Fruit fly (Drosophila melanogaster) whole organism: ENCODE data around the gene CG32182.

Source experiments
- CG8478 ChIP-seq: fragments of >200 bp; optimal IDR thresholded peaks from 2 replicates; lab custom pipeline; 2018; ENCODE audit warnings: inconsistent platforms
- Dll ChIP-seq: fragments of >200 bp; optimal IDR thresholded peaks from 2 replicates; lab custom pipeline; 2017
- EcR ChIP-seq, 2 experiments: fragments of >200 bp; optimal IDR thresholded peaks; 2 replicates each; lab custom pipeline; 2017; ENCODE audit warnings: missing biosample characterization in 2 of 2, missing genetic modification characterization in 2 of 2, missing genetic modification reagents in 2 of 2
- pan ChIP-seq: fragments of >200 bp; optimal IDR thresholded peaks from 2 replicates; lab custom pipeline; 2017
- psq ChIP-seq: fragments of >200 bp; optimal IDR thresholded peaks from 2 replicates; lab custom pipeline; 2017
- usp ChIP-seq: fragments of >200 bp; optimal IDR thresholded peaks from 2 replicates; lab custom pipeline; 2017; ENCODE audit warnings: missing biosample characterization, missing genetic modification characterization, mixed read lengths

Gene CG32182

DNA sequence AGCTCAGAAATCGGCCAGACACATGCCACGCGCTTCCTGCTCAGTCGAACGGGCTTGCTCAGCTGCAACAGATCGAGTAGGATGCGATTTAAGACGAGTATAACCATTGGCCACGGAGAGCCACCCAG, at the start of gene CG32182:
Gene CG32182, plus strand, starts transcription at position 29 of the 128 bp plus-strand sequence.
- no peak for TF ChIP-seq EcR (GFP tag; optimal IDR thresholded peaks at IDR 0.05; lab: Kevin White, UChicago)
- no peak for TF ChIP-seq usp (GFP tag; lab: Kevin White, UChicago)
- no peak for TF ChIP-seq CG8478 (lab: Kevin White, UChicago)
- TF ChIP-seq pan (lab: Kevin White, UChicago) = no peak
- no peak for TF ChIP-seq Dll (lab: Kevin White, UChicago)
- TF ChIP-seq psq (lab: Kevin White, UChicago) = no peak

DNA sequence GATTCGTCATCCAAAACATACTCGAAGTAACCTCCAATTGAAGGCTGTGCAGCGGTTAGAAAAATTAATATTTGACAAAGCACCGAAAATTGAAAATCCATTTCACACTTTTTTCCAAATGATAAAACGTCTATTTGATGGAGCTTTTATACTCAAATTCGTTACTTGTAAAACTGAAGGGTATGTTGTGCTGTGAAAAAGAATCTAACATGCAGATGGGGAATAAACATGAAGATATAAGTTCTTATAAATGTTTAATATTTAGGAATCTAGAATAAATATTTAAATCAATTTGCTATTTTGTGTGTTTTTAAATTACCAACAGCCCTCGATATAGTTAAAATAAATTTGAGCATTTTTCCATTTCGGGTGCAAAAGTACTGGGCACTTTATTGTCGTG, 38.2 kb upstream of the CG32182 start, which contains the start of gene CheB74a:
Gene CheB74a, minus strand, starts transcription at position 101 of the 400 bp plus-strand sequence.
- TF ChIP-seq Dll (lab: Kevin White, UChicago) = no peak
- TF ChIP-seq pan (lab: Kevin White, UChicago) = no peak
- no peak for TF ChIP-seq CG8478 (lab: Kevin White, UChicago)
- TF ChIP-seq psq (lab: Kevin White, UChicago) = no peak
- TF ChIP-seq usp (GFP tag; lab: Kevin White, UChicago) = no peak
- no peak for TF ChIP-seq EcR (GFP tag; optimal IDR thresholded peaks at IDR 0.05; lab: Kevin White, UChicago)

DNA sequence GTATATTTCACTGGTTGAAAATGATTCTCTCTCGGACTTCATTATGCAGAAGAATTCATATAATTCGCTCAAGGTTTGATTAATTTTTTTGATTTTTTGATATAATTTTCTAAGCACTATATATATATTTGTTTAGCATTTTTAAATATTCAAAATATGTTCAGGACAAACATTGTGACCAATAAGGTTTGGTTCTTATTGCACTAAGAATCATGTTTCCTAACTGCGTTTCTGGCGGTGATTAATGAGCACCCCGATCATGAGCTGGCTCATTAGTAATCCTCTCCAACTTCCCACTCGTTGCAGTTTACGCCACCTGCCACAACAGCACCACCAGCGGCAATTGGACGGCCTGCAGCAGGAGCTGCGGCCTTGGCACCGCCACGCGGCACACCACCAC, 28.6 kb upstream of the CG32182 start, which contains the start of gene CG6052:
Gene CG6052, minus strand, starts transcription at position 101 of the 400 bp plus-strand sequence.
- no peak for TF ChIP-seq pan (lab: Kevin White, UChicago)
- no peak for TF ChIP-seq usp (GFP tag; lab: Kevin White, UChicago)
- TF ChIP-seq EcR (GFP tag; optimal IDR thresholded peaks at IDR 0.05; lab: Kevin White, UChicago) = no peak
- no peak for TF ChIP-seq CG8478 (lab: Kevin White, UChicago)
- TF ChIP-seq psq (lab: Kevin White, UChicago) = no peak
- TF ChIP-seq Dll (lab: Kevin White, UChicago) = no peak

DNA sequence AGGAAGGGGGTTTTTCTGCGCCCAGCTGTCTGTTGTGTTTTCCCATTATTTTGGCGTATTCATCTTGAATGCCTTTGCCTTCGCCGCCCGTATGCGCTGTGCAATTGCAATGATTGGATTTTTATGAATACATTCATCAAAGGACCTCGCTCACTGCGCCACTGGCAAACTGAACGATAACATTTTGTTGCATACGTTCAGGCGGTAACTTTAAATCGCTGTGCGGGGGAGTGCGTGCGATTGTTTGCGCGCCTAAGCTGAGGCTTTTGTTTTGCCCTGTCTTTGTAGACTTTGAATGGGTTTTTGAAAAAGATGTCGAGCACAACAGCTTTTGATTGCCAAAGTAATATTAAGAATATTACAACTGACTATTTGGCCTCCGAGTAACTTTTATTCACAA, 18.3 kb upstream of the CG32182 start:
- TF ChIP-seq usp (GFP tag; lab: Kevin White, UChicago) (no peak), CG8478 (lab: Kevin White, UChicago) (no peak), pan (lab: Kevin White, UChicago) (no peak), Dll (lab: Kevin White, UChicago) (no peak), psq (lab: Kevin White, UChicago) (no peak), EcR (GFP tag; optimal IDR thresholded peaks at IDR 0.05; lab: Kevin White, UChicago) (no peak)

DNA sequence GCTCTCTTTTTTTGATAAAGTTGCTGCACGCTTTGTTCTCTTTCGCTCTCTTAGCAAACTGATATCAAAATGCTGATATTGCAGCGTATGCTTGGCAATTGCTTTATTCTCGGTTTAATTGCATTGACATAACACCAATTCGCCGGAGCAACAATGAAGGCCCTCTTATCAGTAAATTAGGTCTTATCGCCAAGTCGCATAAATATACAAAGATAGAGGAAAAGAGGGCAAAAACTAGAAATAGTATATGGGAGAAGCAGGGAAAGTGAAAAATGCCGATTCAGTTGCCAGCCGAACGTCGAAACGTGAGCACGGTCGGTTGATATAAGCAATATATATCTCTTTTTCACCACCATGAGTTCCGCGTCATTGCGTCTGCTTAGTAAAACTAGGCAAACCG, 17.4 kb upstream of the CG32182 start, which contains the start of gene CG7460:
Gene CG7460, plus strand, starts transcription at position 70 of the 400 bp plus-strand sequence.
- TF ChIP-seq Dll (lab: Kevin White, UChicago) = no peak
- no peak for TF ChIP-seq psq (lab: Kevin White, UChicago)
- no peak for TF ChIP-seq EcR (GFP tag; optimal IDR thresholded peaks at IDR 0.05; lab: Kevin White, UChicago)
- TF ChIP-seq CG8478 (lab: Kevin White, UChicago) = no peak
- no peak for TF ChIP-seq usp (GFP tag; lab: Kevin White, UChicago)
- TF ChIP-seq pan (lab: Kevin White, UChicago) = no peak

DNA sequence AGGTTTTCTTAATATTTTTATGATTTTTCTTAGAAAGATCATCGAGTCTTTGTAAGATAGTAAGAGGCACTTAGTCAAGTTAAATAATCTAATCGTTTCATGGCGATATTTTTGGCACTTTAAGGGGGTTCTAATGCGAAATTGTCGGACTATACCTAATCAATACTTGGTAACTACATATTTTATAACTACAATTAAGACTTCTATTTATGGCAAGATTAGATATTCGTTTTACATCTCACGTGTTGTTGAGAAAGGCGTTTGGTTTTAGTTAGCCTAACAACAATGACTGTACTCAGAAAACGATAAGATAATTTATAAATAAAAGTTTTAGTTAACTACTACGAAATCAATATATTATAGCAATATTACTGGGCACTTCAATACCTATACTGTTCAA, 15.4 kb upstream of the CG32182 start:
- no peak for TF ChIP-seq psq (lab: Kevin White, UChicago)
- no peak for TF ChIP-seq pan (lab: Kevin White, UChicago)
- no peak for TF ChIP-seq Dll (lab: Kevin White, UChicago)
- TF ChIP-seq usp (GFP tag; lab: Kevin White, UChicago) = no peak
- TF ChIP-seq EcR (GFP tag; optimal IDR thresholded peaks at IDR 0.05; lab: Kevin White, UChicago) = no peak

DNA sequence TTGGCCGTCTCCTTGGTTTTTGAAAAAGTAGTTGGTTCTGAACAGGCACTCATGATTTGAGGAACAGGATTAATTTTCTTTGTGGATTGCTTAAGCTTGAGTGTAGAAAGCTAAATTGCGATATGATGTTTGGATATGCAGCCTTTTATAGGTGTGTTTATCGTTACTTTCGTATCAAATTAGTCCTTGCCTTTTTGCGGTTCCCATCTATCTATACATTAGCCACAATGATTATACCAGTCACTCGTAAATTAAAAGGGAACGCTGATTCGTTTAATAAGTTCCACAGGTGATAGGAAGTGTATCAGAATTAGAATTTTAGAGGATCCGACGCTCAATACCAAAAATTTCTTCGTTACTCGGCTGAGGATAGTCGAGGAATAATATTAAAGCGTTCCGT, 11.2 kb upstream of the CG32182 start, which contains the start of gene CG6034:
Gene CG6034, minus strand, starts transcription at position 101 of the 400 bp plus-strand sequence.
- no peak for TF ChIP-seq Dll (lab: Kevin White, UChicago)
- no peak for TF ChIP-seq CG8478 (lab: Kevin White, UChicago)
- no peak for TF ChIP-seq psq (lab: Kevin White, UChicago)
- no peak for TF ChIP-seq usp (GFP tag; lab: Kevin White, UChicago)
- TF ChIP-seq pan (lab: Kevin White, UChicago) = no peak
- no peak for TF ChIP-seq EcR (GFP tag; optimal IDR thresholded peaks at IDR 0.05; lab: Kevin White, UChicago)

DNA sequence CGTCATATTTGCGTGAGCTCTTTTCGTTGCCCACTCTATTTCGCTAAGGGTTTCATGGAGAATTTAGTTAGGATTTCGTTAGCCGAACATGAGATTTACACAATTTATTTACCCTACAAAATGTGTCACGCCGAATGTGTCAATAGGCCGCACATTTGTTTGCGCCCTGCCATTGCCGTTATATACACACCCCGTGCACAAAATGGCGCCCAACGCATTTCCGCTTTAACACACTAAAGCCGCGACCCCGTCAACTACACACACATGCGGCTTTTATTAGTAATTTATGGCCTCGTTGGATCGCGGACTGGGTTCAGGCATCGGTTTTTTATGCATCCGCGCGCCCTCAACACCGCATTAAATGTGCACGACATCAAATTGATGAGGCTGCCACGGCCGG, 7.4 kb upstream of the CG32182 start, which contains the start of gene Adgf-B:
Gene Adgf-B, minus strand, starts transcription at position 101 of the 400 bp plus-strand sequence.
- no peak for TF ChIP-seq pan (lab: Kevin White, UChicago)
- TF ChIP-seq usp (GFP tag; lab: Kevin White, UChicago) = no peak
- TF ChIP-seq CG8478 (lab: Kevin White, UChicago) = no peak
- no peak for TF ChIP-seq psq (lab: Kevin White, UChicago)
- TF ChIP-seq EcR (GFP tag; optimal IDR thresholded peaks at IDR 0.05; lab: Kevin White, UChicago) = no peak
- TF ChIP-seq Dll (lab: Kevin White, UChicago) = no peak

DNA sequence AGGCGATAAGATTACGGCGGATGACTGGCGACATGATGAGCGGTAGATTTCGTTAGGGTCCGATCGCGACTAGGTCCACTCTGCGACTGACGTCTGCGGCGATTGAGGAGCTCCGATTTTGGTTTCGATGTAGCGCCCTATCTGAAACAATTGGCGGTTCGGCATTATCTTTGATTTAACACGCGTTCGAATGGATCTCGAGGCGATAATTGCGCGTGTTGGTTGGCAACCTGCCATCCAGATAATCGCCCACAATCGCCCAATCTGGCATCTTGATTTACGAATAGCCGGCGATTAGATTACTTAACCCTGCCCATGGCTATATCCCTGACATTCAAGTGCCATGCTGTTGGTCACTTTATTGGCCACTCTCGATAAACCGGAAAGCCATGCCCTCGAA, 3.6 kb upstream of the CG32182 start:
- TF ChIP-seq Dll (lab: Kevin White, UChicago) = no peak

DNA sequence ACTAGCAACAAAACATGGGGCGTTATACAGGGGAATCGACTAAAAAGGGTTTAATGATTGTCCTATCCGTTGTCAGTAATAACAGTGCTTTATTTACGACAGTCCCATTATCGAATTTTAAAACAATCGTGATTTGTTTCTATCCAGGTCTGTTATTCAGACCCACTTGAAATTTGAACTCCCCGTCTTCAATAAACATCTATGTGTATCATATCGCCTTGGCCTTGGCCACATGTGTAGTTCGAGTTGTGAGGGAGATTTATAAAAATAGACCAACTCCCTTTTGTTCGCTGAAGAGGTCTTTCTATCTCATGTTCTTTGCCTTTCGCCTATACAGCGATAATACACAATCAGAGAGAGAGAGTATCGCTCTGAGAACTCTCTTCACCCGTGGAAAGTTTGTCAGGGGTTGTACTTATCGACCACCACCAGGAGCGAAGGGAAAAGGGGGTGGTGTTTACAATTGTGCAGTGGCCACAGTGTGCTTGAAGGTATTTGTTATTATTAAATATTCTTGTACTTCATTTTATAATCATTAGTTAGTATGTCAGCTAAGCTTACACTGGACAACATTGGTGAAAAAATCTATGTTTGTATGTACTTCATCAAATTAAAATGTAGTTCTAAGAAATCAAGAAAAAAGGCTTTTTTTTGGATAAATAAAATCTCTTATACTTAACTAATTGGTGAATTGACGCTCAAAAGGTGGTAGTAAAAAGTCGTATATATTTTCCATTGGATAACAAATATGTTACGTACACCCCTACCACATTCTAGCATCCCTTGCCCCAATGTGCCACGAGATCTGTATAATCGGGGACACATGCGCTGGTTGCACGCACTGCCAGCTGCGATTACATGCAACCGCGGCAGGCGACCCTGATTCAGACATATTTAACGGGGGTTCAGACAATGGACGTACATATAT, 492 bp upstream of the CG32182 start:
- TF ChIP-seq CG8478 (lab: Kevin White, UChicago) (no peak), Dll (lab: Kevin White, UChicago) (no peak), usp (GFP tag; lab: Kevin White, UChicago) (no peak), pan (lab: Kevin White, UChicago) (no peak), psq (lab: Kevin White, UChicago) (no peak), EcR (GFP tag; optimal IDR thresholded peaks at IDR 0.05; lab: Kevin White, UChicago) (no peak)

DNA sequence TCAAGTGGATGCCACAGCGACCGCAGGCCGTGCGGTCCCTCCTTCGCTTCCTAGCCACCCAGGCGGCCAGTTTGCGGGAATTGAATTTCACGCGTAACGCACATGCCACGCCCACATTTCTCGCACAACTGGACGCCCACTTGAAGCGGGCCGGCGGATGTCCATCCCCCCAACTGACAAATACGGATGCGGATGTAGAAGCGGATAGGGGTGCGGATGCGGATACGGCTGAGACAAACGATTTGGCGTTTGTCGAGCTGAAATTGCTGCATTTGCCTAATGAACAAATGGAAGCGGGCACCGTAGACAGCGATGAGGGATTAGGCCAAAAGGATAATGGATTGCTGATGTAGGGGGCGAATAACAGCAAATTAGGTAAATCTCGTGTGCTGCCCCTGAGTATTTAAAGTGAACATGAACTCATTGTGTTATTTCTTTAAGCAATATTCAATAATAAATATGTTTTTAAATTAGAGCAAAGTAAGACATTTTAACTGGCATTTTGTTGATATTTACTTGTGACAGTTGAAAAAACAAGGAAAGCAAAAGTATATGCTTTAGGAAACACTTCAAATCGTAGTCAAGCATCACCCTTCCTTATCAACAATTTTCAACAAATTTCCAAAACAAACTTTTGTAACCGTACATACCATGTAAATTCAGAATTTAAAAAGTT, 1.3 kb downstream of the CG32182 start, which contains the start of gene CG32181:
Gene CG32181, plus strand, starts transcription at position 626 of the 676 bp plus-strand sequence.
- TF ChIP-seq usp (GFP tag; lab: Kevin White, UChicago) (no peak), psq (lab: Kevin White, UChicago) (no peak), CG8478 (lab: Kevin White, UChicago) (no peak), EcR (GFP tag; optimal IDR thresholded peaks at IDR 0.05; lab: Kevin White, UChicago) (no peak), pan (lab: Kevin White, UChicago) (no peak), Dll (lab: Kevin White, UChicago) (no peak)
